Worm (Caenorhabditis elegans) whole organism, L4/young adult: Measurements from ENCODE around the gene R53.4.

ENCODE experiments used
- W03F9.2 ChIP-seq: fragments of 150-350 bp; optimal IDR thresholded peaks from 2 replicates; lab custom pipeline; 2014; ENCODE audit warnings: missing biosample characterization, missing genetic modification characterization
- dao-5 ChIP-seq: sonication (generic microtip); optimal IDR thresholded peaks from 2 replicates; lab custom pipeline; 2016; ENCODE audit warnings: missing genotype, missing genetic modification characterization, moderate library complexity, missing compliant biosample characterization
- him-1 ChIP-seq: sonication (generic microtip); optimal IDR thresholded peaks from 2 replicates; lab custom pipeline; 2016; ENCODE audit warnings: missing genotype, missing genetic modification reagents, missing genetic modification characterization, missing compliant biosample characterization

ce11 chrII:9974967-9975366 is 7.1 kb upstream of the R53.4 start, which contains the start of gene aakg-5:
- TF ChIP-seq dao-5 (tag; lab: Kevin White, UChicago) (no peak), him-1 (no peak), W03F9.2 (no peak)
